Worm (Caenorhabditis elegans) whole organism, L4 larva: Measurements from ENCODE around the gene stc-1.

Experiments
- R02D3.7 ChIP-seq: fragments of 150-350 bp; sonication (generic microtip); optimal IDR thresholded peaks from 3 replicates; lab custom pipeline; 2014; ENCODE audit warnings: missing biosample characterization, missing genetic modification characterization
- Y48G9A.11 ChIP-seq: fragments of 200-800 bp; sonication (Bioruptor generic); IDR thresholded peaks from 2 replicates; pipeline ENCODE4 v1.3.6; 2022; ENCODE audit warnings: missing genetic modification reagents, missing genetic modification characterization, missing compliant biosample characterization
- Y5F2A.4 ChIP-seq: fragments of 200-800 bp; sonication (Bioruptor generic); optimal IDR thresholded peaks from 2 replicates; lab custom pipeline; 2018; ENCODE audit warnings: mild to moderate bottlenecking, missing genetic modification characterization, missing compliant biosample characterization
- ama-1 ChIP-seq: fragments of 150-350 bp; optimal IDR thresholded peaks from 2 replicates; lab custom pipeline; 2014; ENCODE audit warnings: inconsistent platforms, mixed read lengths
- ceh-20 ChIP-seq: fragments of 200-800 bp; sonication (Bioruptor generic); IDR thresholded peaks from 2 replicates; pipeline ENCODE4 v1.3.6; 2022; ENCODE audit warnings: missing genetic modification reagents, missing genetic modification characterization, missing compliant biosample characterization
- ces-1 ChIP-seq: fragments of 150-350 bp; sonication (generic microtip); optimal IDR thresholded peaks from 4 replicates; lab custom pipeline; 2014; ENCODE audit warnings: missing biosample characterization, missing genetic modification reagents, missing genetic modification characterization
- daf-19 ChIP-seq: fragments of 200-800 bp; sonication (Bioruptor generic); conservative IDR thresholded peaks from 2 replicates; pipeline ENCODE4 v1.3.6; 2022; ENCODE audit warnings: missing genetic modification characterization, missing compliant biosample characterization
- dmd-9 ChIP-seq: fragments of 200-800 bp; sonication (Bioruptor generic); IDR thresholded peaks from 2 replicates; pipeline ENCODE4 v1.3.6; 2022; ENCODE audit warnings: missing genetic modification reagents, missing genetic modification characterization, missing compliant biosample characterization
- dve-1 ChIP-seq: sonication (generic microtip); optimal IDR thresholded peaks from 2 replicates; lab custom pipeline; 2017; ENCODE audit warnings: antibody characterized with exemption, mild to moderate bottlenecking, missing genetic modification characterization, missing compliant biosample characterization; ENCODE audit not compliant: insufficient read depth
- egl-43 ChIP-seq: fragments of 200-800 bp; sonication (Bioruptor generic); IDR thresholded peaks from 2 replicates; pipeline ENCODE4 v1.3.6; 2022; ENCODE audit warnings: missing genetic modification reagents, missing genetic modification characterization, missing compliant biosample characterization
- fos-1 ChIP-seq: fragments of 150-350 bp; optimal IDR thresholded peaks from 2 replicates; lab custom pipeline; 2014; ENCODE audit warnings: missing biosample characterization, missing genetic modification characterization
- nhr-25 ChIP-seq: sonication (generic microtip); optimal IDR thresholded peaks from 2 replicates; lab custom pipeline; 2017; ENCODE audit warnings: missing genetic modification characterization, mild to moderate bottlenecking, missing compliant biosample characterization, antibody characterized with exemption, moderate library complexity, borderline replicate concordance; ENCODE audit not compliant: insufficient read depth
- nhr-76 ChIP-seq: fragments of 150-350 bp; optimal IDR thresholded peaks from 2 replicates; lab custom pipeline; 2014; ENCODE audit warnings: missing biosample characterization, missing genetic modification characterization
- zag-1 ChIP-seq: fragments of 150-350 bp; optimal IDR thresholded peaks from 2 replicates; lab custom pipeline; 2014; ENCODE audit warnings: missing biosample characterization, missing genetic modification characterization

DNA sequence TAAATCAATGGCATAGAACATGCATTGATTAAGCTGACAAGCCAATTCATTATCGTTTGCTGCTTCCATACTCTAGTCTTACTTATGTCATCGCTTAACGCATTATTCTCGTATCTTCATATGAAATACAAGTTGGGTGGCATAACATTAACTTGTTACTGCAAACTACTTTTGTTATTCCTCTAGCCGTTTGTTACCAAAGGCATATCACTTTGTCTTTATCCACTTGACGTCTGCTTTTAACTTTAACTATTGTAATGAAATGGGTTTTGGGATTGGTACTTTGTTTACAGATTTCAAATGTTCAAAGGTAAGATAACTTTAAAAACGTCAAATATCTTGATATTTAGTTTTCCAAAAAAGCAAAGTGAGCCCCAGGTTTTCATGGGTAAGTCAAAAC is 29.9 kb downstream of the stc-1 start, which contains the start of gene W01C9.2:
- TF ChIP-seq ceh-20 (no peak), R02D3.7 (tag; lab: Kevin White, UChicago) (no peak), nhr-76 (no peak), ama-1 (no peak), nhr-25 (no peak), ces-1 (GFP tag; lab: Kevin White, UChicago) (no peak), dmd-9 (GFP tag; lab: Robert Waterston, UW) (no peak), Y48G9A.11 (GFP tag; lab: Robert Waterston, UW) (no peak), egl-43 (no peak), fos-1 (tag; lab: Kevin White, UChicago) (no peak), daf-19 (GFP tag; lab: Robert Waterston, UW) (no peak), zag-1 (tag; lab: Kevin White, UChicago) (no peak), Y5F2A.4 (GFP tag; lab: Kevin White, UChicago) (no peak), dve-1 (tag; lab: Kevin White, UChicago) (no peak)
